Worm (Caenorhabditis elegans) whole organism, L1 larva: ENCODE results near the gene srj-25.

Source experiments
- aly-2 ChIP-seq: fragments of 150-350 bp; optimal IDR thresholded peaks from 2 replicates; lab custom pipeline; 2014; ENCODE audit warnings: missing biosample characterization, missing genetic modification characterization
- ama-1 ChIP-seq: fragments of 150-350 bp; optimal IDR thresholded peaks from 2 replicates; lab custom pipeline; 2014
- blmp-1 ChIP-seq: fragments of 150-350 bp; optimal IDR thresholded peaks from 2 replicates; lab custom pipeline; 2014; ENCODE audit warnings: missing biosample characterization, missing genetic modification characterization
- elt-3 ChIP-seq, 6 experiments: fragments of 150-350 bp in 1 of 6; sonication (generic microtip); optimal IDR thresholded peaks; 2 replicates each; lab custom pipeline; 2017 to 2018; ENCODE audit warnings: missing biosample characterization in 6 of 6, missing genetic modification characterization in 6 of 6, inconsistent platforms in 1 of 6
- fkh-4 ChIP-seq: sonication (generic microtip); optimal IDR thresholded peaks from 2 replicates; lab custom pipeline; 2016; ENCODE audit warnings: missing compliant biosample characterization, missing genetic modification characterization, borderline replicate concordance
- swsn-7 ChIP-seq: sonication (generic microtip); optimal IDR thresholded peaks from 2 replicates; lab custom pipeline; 2016; ENCODE audit warnings: missing genetic modification characterization, missing compliant biosample characterization

The srj-25 gene

DNA sequence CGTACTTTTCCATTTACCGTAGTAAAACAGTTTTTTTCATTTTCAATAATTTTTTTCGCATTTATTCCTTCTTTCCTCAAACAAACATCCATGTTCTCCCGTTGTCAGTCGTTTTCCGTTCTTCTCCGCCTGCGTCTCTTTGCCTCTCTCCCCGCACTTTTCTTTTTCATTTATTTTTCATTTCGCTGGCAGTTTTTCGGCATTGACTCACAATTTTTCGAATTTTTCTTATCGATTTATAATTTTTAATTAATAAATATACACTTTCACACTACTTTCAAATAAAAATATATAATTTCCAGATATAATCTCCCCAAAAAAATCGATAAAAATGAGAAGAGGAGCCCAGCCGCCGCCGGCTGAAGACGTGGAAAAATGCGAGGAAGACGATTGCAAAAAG lies 48.7 kb downstream of the srj-25 start, which contains the start of gene H25P19.1:
H25P19.1 (plus strand) TSS at position 301 of the 400 bp plus-strand sequence.
- TF ChIP-seq blmp-1 (tag; lab: Kevin White, UChicago) (peak; percentile 66), swsn-7 (tag; lab: Kevin White, UChicago) (no peak), aly-2 (tag; lab: Kevin White, UChicago) (no peak), ama-1 (lab: Kevin White, UChicago) (no peak), fkh-4 (no peak), elt-3 (tag; optimal IDR thresholded peaks at IDR 0.05; lab: Kevin White, UChicago) (no peak)
- TF ChIP-seq, all 84 proteins: peak for 1
